Worm (Caenorhabditis elegans) whole organism, L3 larva: Measurements from ENCODE around the gene K04F1.9.

ENCODE experiments used
- elt-1 ChIP-seq: fragments of 150-350 bp; optimal IDR thresholded peaks from 2 replicates; lab custom pipeline; 2014; ENCODE audit warnings: missing biosample characterization, missing genetic modification characterization
- fkh-2 ChIP-seq: fragments of 150-350 bp; optimal IDR thresholded peaks from 2 replicates; lab custom pipeline; 2014; ENCODE audit warnings: missing biosample characterization, missing genetic modification reagents, missing genetic modification characterization
- nhr-11 ChIP-seq: fragments of 150-350 bp; optimal IDR thresholded peaks from 2 replicates; lab custom pipeline; 2014; ENCODE audit warnings: missing biosample characterization, missing genetic modification characterization
- nhr-76 ChIP-seq: fragments of 150-350 bp; sonication (generic microtip); optimal IDR thresholded peaks from 5 replicates; lab custom pipeline; 2014; ENCODE audit warnings: missing biosample characterization, missing genetic modification characterization
- pha-4 ChIP-seq: fragments of 150-350 bp; optimal IDR thresholded peaks from 2 replicates; lab custom pipeline; 2014; ENCODE audit warnings: missing biosample characterization, missing genetic modification reagents, missing genetic modification characterization
- skn-1 ChIP-seq: fragments of 150-350 bp; optimal IDR thresholded peaks from 2 replicates; lab custom pipeline; 2014; ENCODE audit warnings: missing biosample characterization, missing genetic modification characterization
- ztf-11 ChIP-seq: fragments of 150-350 bp; optimal IDR thresholded peaks from 2 replicates; lab custom pipeline; 2014; ENCODE audit warnings: missing biosample characterization, missing genetic modification characterization

DNA sequence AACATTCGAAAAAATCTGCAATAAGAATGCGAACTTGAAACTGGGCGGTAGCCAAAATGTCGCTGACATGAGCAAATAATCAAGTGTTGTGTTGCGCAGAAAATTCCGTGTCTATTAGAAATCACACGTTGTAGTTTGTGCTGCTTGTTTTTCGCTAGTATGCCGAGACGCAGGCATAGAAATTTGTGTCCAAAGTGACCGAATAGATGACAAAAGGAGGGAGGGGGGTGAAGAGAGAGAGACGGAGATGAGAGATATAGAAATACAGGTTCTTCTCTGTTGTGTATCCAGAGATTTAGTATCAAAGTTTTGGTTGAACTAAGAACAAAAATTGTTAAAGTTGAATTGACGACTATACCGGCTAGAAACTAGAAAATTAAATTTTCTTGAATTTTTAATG, 37.8 kb upstream of the K04F1.9 start:
- TF ChIP-seq nhr-76 (tag; lab: Kevin White, UChicago): no peak
- TF ChIP-seq pha-4 (tag; lab: Kevin White, UChicago): peak; percentile 54
- TF ChIP-seq skn-1 (tag; lab: Kevin White, UChicago): peak; percentile 39
- TF ChIP-seq ztf-11 (tag; lab: Kevin White, UChicago): no peak
- no peak for TF ChIP-seq fkh-2
- no peak for TF ChIP-seq nhr-11 (tag; lab: Kevin White, UChicago)
- TF ChIP-seq elt-1 (tag; lab: Kevin White, UChicago): no peak
